Fruit fly (Drosophila melanogaster): ENCODE results near the gene Ran.

dm6 chrX:11153413-11153812, 4.9 kb upstream of the Ran start:
- TF ChIP-seq CG12605 (GFP tag; IDR thresholded peaks at IDR 0.05) (no peak), CG8301 (tag; optimal IDR thresholded peaks at IDR 0.05) (no peak), D1 (tag; optimal IDR thresholded peaks at IDR 0.05) (no peak), Pif1B (GFP tag; optimal IDR thresholded peaks at IDR 0.05) (no peak)
